Fruit fly (Drosophila melanogaster) whole organism, prepupa: ENCODE measurements around the gene CG12560.
A peak's percentile ranks its signal among the peaks of the same experiment; 100 is the strongest.

Source experiments
- Blimp-1 ChIP-seq: fragments of 200-800 bp; sonication (Bioruptor generic); optimal IDR thresholded peaks from 3 replicates; lab custom pipeline; 2017; ENCODE audit warnings: missing biosample characterization, missing genetic modification characterization, mild to moderate bottlenecking, moderate library complexity, missing genetic modification reagents
- CG11762 ChIP-seq: fragments of 200-800 bp; sonication (Bioruptor generic); optimal IDR thresholded peaks from 3 replicates; lab custom pipeline; 2016; ENCODE audit warnings: missing biosample characterization, missing genetic modification characterization; ENCODE audit not compliant: insufficient read depth
- CG6854 ChIP-seq: fragments of 200-800 bp; sonication (Bioruptor generic); optimal IDR thresholded peaks from 2 replicates; lab custom pipeline; 2017; ENCODE audit warnings: missing biosample characterization, mild to moderate bottlenecking, missing genetic modification characterization
- CG8119 ChIP-seq: fragments of 200-800 bp; sonication (Bioruptor generic); IDR thresholded peaks from 3 replicates; pipeline ENCODE4 v1.3.6; 2022; ENCODE audit warnings: missing biosample characterization, missing genetic modification characterization
- Eip75B ChIP-seq: fragments of 200-800 bp; sonication (Bioruptor generic); optimal IDR thresholded peaks from 3 replicates; lab custom pipeline; 2016; ENCODE audit warnings: missing biosample characterization, missing genetic modification characterization
- Eip93F ChIP-seq: fragments of 200-800 bp; sonication (Bioruptor generic); optimal IDR thresholded peaks from 2 replicates; lab custom pipeline; 2016; ENCODE audit warnings: missing biosample characterization, mild to moderate bottlenecking, missing genetic modification characterization
- Gug ChIP-seq: fragments of 200-800 bp; sonication (Bioruptor generic); IDR thresholded peaks from 2 replicates; pipeline ENCODE4 v1.3.6; 2022; ENCODE audit warnings: missing biosample characterization, missing genetic modification characterization
- Smox ChIP-seq: fragments of 200-800 bp; sonication (Bioruptor generic); optimal IDR thresholded peaks from 3 replicates; lab custom pipeline; 2016; ENCODE audit warnings: missing biosample characterization, missing genetic modification characterization
- achi ChIP-seq: fragments of 200-800 bp; sonication (Bioruptor generic); optimal IDR thresholded peaks from 3 replicates; lab custom pipeline; 2016; ENCODE audit warnings: missing biosample characterization, missing genetic modification characterization
- acj6 ChIP-seq: fragments of 200-800 bp; sonication (Bioruptor generic); optimal IDR thresholded peaks from 3 replicates; lab custom pipeline; 2016; ENCODE audit warnings: missing biosample characterization, missing genetic modification characterization
- esn ChIP-seq: fragments of 200-800 bp; sonication (Bioruptor generic); optimal IDR thresholded peaks from 2 replicates; lab custom pipeline; 2016; ENCODE audit warnings: missing biosample characterization, mild to moderate bottlenecking, missing genetic modification characterization, moderate library complexity
- lz ChIP-seq: fragments of 200-800 bp; sonication (Bioruptor generic); optimal IDR thresholded peaks from 3 replicates; lab custom pipeline; 2016; ENCODE audit warnings: missing biosample characterization, missing genetic modification characterization
- salr ChIP-seq, 2 experiments: fragments of 200-800 bp; sonication (Bioruptor generic); optimal IDR thresholded peaks; 3 replicates each; lab custom pipeline; 2016 to 2018; ENCODE audit warnings: missing biosample characterization in 2 of 2, missing genetic modification characterization in 2 of 2, mild to moderate bottlenecking in 1 of 2
- svp ChIP-seq: fragments of 200-800 bp; sonication (Bioruptor generic); peaks from one replicate; lab custom pipeline; 2016; ENCODE audit warnings: missing biosample characterization, missing genetic modification characterization

DNA sequence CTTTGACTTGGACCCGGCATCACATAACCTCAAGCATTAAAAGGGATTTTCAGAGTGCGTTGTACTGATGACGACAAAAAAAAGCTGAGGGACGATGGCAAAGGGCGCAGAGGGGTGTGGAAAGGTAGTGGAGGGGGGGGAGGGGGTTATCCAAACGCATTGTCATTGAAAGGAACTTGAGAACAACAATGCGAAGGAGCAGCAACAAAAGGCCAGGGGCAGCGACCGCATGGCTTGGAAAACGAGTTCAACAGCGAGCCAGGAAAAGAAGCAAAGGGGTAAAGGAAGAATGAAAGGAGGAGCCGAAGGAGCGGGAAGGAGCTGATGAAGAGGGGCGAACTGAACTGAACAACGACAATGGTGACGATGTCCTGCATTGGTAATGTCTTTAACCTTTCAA, 47.0 kb downstream of the CG12560 start:
- TF ChIP-seq lz (no peak), salr (GFP tag; optimal IDR thresholded peaks at IDR 0.05; lab: Kevin White, UChicago) (no peak), acj6 (GFP tag; lab: Kevin White, UChicago) (no peak), CG6854 (GFP tag; lab: Kevin White, UChicago) (peak; percentile 12), esn (GFP tag; lab: Kevin White, UChicago) (no peak), Gug (GFP tag; lab: Robert Waterston, UW) (no peak), Blimp-1 (GFP tag; lab: Kevin White, UChicago) (no peak), svp (GFP tag; lab: Kevin White, UChicago) (no peak), CG8119 (GFP tag; lab: Robert Waterston, UW) (no peak), Smox (no peak), Eip93F (GFP tag; lab: Kevin White, UChicago) (no peak), achi (GFP tag; lab: Kevin White, UChicago) (no peak), CG11762 (GFP tag; lab: Kevin White, UChicago) (no peak), Eip75B (GFP tag; lab: Kevin White, UChicago) (no peak)
